Worm (Caenorhabditis elegans): ENCODE data around the gene C30A5.16.

- TF ChIP-seq elt-3 (tag; optimal IDR thresholded peaks at IDR 0.05) (no peak), lsy-2 (tag; optimal IDR thresholded peaks at IDR 0.05) (no peak), M03D4.4 (tag; optimal IDR thresholded peaks at IDR 0.05) (no peak), unc-39 (tag; optimal IDR thresholded peaks at IDR 0.05) (no peak), pha-4 (tag; optimal IDR thresholded peaks at IDR 0.05) (no peak), cnd-1 (tag; optimal IDR thresholded peaks at IDR 0.05) (no peak), blmp-1 (tag; optimal IDR thresholded peaks at IDR 0.05) (no peak), nhr-76 (tag; optimal IDR thresholded peaks at IDR 0.05) (no peak), ces-1 (GFP tag; optimal IDR thresholded peaks at IDR 0.05) (no peak), nhr-12 (tag; optimal IDR thresholded peaks at IDR 0.05) (no peak), mep-1 (tag; optimal IDR thresholded peaks at IDR 0.05) (no peak), lin-13 (tag; optimal IDR thresholded peaks at IDR 0.05) (no peak)
Measured at ce11 chrIII:8247051-8247450, 29.0 kb downstream of the C30A5.16 start, which contains the start of gene C02F5.13.
